Worm (Caenorhabditis elegans) whole organism, young adult: ENCODE data around the gene rpi-2.
A peak's percentile ranks its signal among the peaks of the same experiment; 100 is the strongest.

Source experiments
- B0035.1 ChIP-seq: sonication (generic microtip); optimal IDR thresholded peaks from 2 replicates; lab custom pipeline; 2016; ENCODE audit warnings: missing genetic modification characterization, mild to moderate bottlenecking, missing compliant biosample characterization, missing genotype, missing genetic modification reagents
- B0261.1 ChIP-seq: sonication (generic microtip); optimal IDR thresholded peaks from 2 replicates; lab custom pipeline; 2016; ENCODE audit warnings: mild to moderate bottlenecking, missing genetic modification characterization, moderate library complexity, missing compliant biosample characterization
- B0336.3 ChIP-seq: fragments of 200-800 bp; sonication (Bioruptor generic); IDR thresholded peaks from 2 replicates; pipeline ENCODE4 v1.3.6; 2022; ENCODE audit warnings: missing genetic modification characterization, missing compliant biosample characterization
- D2030.7 ChIP-seq: fragments of 200-800 bp; sonication (Bioruptor generic); IDR thresholded peaks from 2 replicates; pipeline ENCODE4 v1.3.6; 2022; ENCODE audit warnings: missing genetic modification reagents, missing genetic modification characterization, missing compliant biosample characterization
- F10E7.11 ChIP-seq: sonication (generic microtip); optimal IDR thresholded peaks from 2 replicates; lab custom pipeline; 2017; ENCODE audit warnings: mild to moderate bottlenecking, missing genetic modification characterization, moderate library complexity, missing compliant biosample characterization
- F37B4.10 ChIP-seq: fragments of 200-800 bp; sonication (Bioruptor generic); IDR thresholded peaks from 2 replicates; pipeline ENCODE4 v1.3.6; 2022; ENCODE audit warnings: missing genetic modification characterization, missing compliant biosample characterization
- F52B5.7 ChIP-seq: sonication (generic microtip); optimal IDR thresholded peaks from 2 replicates; lab custom pipeline; 2016; ENCODE audit warnings: mild to moderate bottlenecking, missing genetic modification characterization, missing compliant biosample characterization
- F55B11.4 ChIP-seq: sonication (generic microtip); optimal IDR thresholded peaks from 2 replicates; lab custom pipeline; 2016; ENCODE audit warnings: missing compliant biosample characterization, missing genetic modification characterization, borderline replicate concordance; ENCODE audit not compliant: insufficient read depth
- F57A8.1 ChIP-seq: fragments of 200-800 bp; sonication (Bioruptor generic); optimal IDR thresholded peaks from 2 replicates; lab custom pipeline; 2018; ENCODE audit warnings: mild to moderate bottlenecking, missing genetic modification characterization, moderate library complexity, missing compliant biosample characterization
- K11D2.4 ChIP-seq: fragments of 200-800 bp; sonication (Bioruptor generic); IDR thresholded peaks from 2 replicates; pipeline ENCODE4 v1.3.6; 2022; ENCODE audit warnings: missing genetic modification reagents, missing genetic modification characterization, missing compliant biosample characterization
- Y56A3A.18 ChIP-seq: fragments of 200-800 bp; sonication (Bioruptor generic); IDR thresholded peaks from 2 replicates; pipeline ENCODE4 v1.3.6; 2022; ENCODE audit warnings: missing genetic modification reagents, missing genetic modification characterization, missing compliant biosample characterization
- ZK185.1 ChIP-seq: sonication (generic microtip); optimal IDR thresholded peaks from 2 replicates; lab custom pipeline; 2016; ENCODE audit warnings: mild to moderate bottlenecking, missing genetic modification characterization, missing compliant biosample characterization; ENCODE audit not compliant: poor library complexity, severe bottlenecking
- ama-1 ChIP-seq, 3 experiments: fragments of 150-350 bp in 1 of 3; sonication (generic microtip) in 2 of 3; optimal IDR thresholded peaks; 2 replicates each; lab custom pipeline; 2014 to 2018; ENCODE audit warnings: missing biosample characterization in 2 of 3, missing genetic modification characterization in 2 of 3, missing genetic modification reagents in 2 of 3
- aptf-2 ChIP-seq: fragments of 200-800 bp; sonication (Bioruptor generic); conservative IDR thresholded peaks from 2 replicates; pipeline ENCODE4 v1.3.6; 2022; ENCODE audit warnings: missing genetic modification reagents, missing genetic modification characterization, missing compliant biosample characterization
- aptf-3 ChIP-seq: fragments of 200-800 bp; sonication (Bioruptor generic); IDR thresholded peaks from 2 replicates; pipeline ENCODE4 v1.3.6; 2022; ENCODE audit warnings: missing genetic modification characterization, missing compliant biosample characterization
- bed-2 ChIP-seq: fragments of 200-800 bp; sonication (Bioruptor generic); IDR thresholded peaks from 2 replicates; pipeline ENCODE4 v1.3.6; 2022; ENCODE audit warnings: missing genetic modification reagents, missing genetic modification characterization, missing compliant biosample characterization
- ccch-3 ChIP-seq: fragments of 200-800 bp; sonication (Bioruptor generic); optimal IDR thresholded peaks from 2 replicates; lab custom pipeline; 2018; ENCODE audit warnings: mild to moderate bottlenecking, missing genetic modification characterization, missing compliant biosample characterization
- cebp-1 ChIP-seq, 2 experiments: fragments of 200-800 bp in 1 of 2; sonication (Bioruptor generic) in 1 of 2; sonication (generic microtip) in 1 of 2; IDR thresholded peaks in 1 of 2; optimal IDR thresholded peaks in 1 of 2; 2 replicates each; pipeline versions ENCODE4 v1.3.6 to Lab custom; 2017 to 2022; ENCODE audit warnings: missing compliant biosample characterization in 2 of 2, missing genetic modification characterization in 2 of 2, mild to moderate bottlenecking in 1 of 2, missing genetic modification reagents in 1 of 2, moderate library complexity in 1 of 2
- egl-18 ChIP-seq: fragments of 200-800 bp; sonication (Bioruptor generic); IDR thresholded peaks from 2 replicates; pipeline ENCODE4 v1.3.6; 2022; ENCODE audit warnings: missing genetic modification reagents, missing genetic modification characterization, missing compliant biosample characterization
- egl-44 ChIP-seq: fragments of 200-800 bp; sonication (Bioruptor generic); IDR thresholded peaks from 2 replicates; pipeline ENCODE4 v1.3.6; 2022; ENCODE audit warnings: missing genetic modification reagents, missing genetic modification characterization, missing compliant biosample characterization
- egrh-3 ChIP-seq: fragments of 200-800 bp; sonication (Bioruptor generic); IDR thresholded peaks from 2 replicates; pipeline ENCODE4 v1.3.6; 2022; ENCODE audit warnings: missing genetic modification reagents, missing genetic modification characterization, missing compliant biosample characterization
- fkh-3 ChIP-seq: sonication (generic microtip); optimal IDR thresholded peaks from 2 replicates; lab custom pipeline; 2016; ENCODE audit warnings: mild to moderate bottlenecking, missing genetic modification characterization, missing compliant biosample characterization
- hsf-1 ChIP-seq: fragments of 200-800 bp; sonication (Bioruptor generic); IDR thresholded peaks from 2 replicates; pipeline ENCODE4 v1.3.6; 2022; ENCODE audit warnings: missing genetic modification reagents, missing genetic modification characterization, missing compliant biosample characterization
- let-526 ChIP-seq: fragments of 200-800 bp; sonication (Bioruptor generic); IDR thresholded peaks from 2 replicates; pipeline ENCODE4 v1.3.6; 2022; ENCODE audit warnings: missing genetic modification reagents, missing genetic modification characterization, missing compliant biosample characterization
- let-607 ChIP-seq, 2 experiments: fragments of 200-800 bp in 1 of 2; sonication (Bioruptor generic) in 1 of 2; sonication (generic microtip) in 1 of 2; optimal IDR thresholded peaks; 2 replicates each; lab custom pipeline; 2016 to 2018; ENCODE audit warnings: mild to moderate bottlenecking in 2 of 2, missing compliant biosample characterization in 2 of 2, missing genetic modification characterization in 2 of 2, moderate library complexity in 2 of 2, missing genotype in 1 of 2
- lsl-1 ChIP-seq: fragments of 200-800 bp; sonication (Bioruptor generic); optimal IDR thresholded peaks from 2 replicates; lab custom pipeline; 2018; ENCODE audit warnings: mild to moderate bottlenecking, missing genetic modification characterization, moderate library complexity, missing compliant biosample characterization
- madf-6 ChIP-seq: fragments of 200-800 bp; sonication (Bioruptor generic); IDR thresholded peaks from 2 replicates; pipeline ENCODE4 v1.3.6; 2022; ENCODE audit warnings: missing genetic modification reagents, missing genetic modification characterization, missing compliant biosample characterization
- mes-4 ChIP-seq: sonication (generic microtip); optimal IDR thresholded peaks from 2 replicates; lab custom pipeline; 2016; ENCODE audit warnings: missing genotype, missing genetic modification characterization, missing compliant biosample characterization
- nfya-1 ChIP-seq: sonication (generic microtip); optimal IDR thresholded peaks from 2 replicates; lab custom pipeline; 2017; ENCODE audit warnings: antibody characterized with exemption, missing compliant biosample characterization, missing genetic modification characterization, borderline replicate concordance; ENCODE audit not compliant: insufficient read depth
- nfya-2 ChIP-seq: fragments of 200-800 bp; sonication (Bioruptor generic); IDR thresholded peaks from 2 replicates; pipeline ENCODE4 v1.3.6; 2022; ENCODE audit warnings: missing genetic modification reagents, missing genetic modification characterization, missing compliant biosample characterization
- nhr-80 ChIP-seq: sonication (generic microtip); optimal IDR thresholded peaks from 2 replicates; lab custom pipeline; 2016; ENCODE audit warnings: missing genetic modification characterization, missing compliant biosample characterization
- pha-4 ChIP-seq: fragments of 150-350 bp; sonication (generic microtip); optimal IDR thresholded peaks from 2 replicates; lab custom pipeline; 2014; ENCODE audit warnings: missing biosample characterization, missing genetic modification reagents, missing genetic modification characterization
- rcor-1 ChIP-seq: fragments of 200-800 bp; sonication (Bioruptor generic); IDR thresholded peaks from 2 replicates; pipeline ENCODE4 v1.3.6; 2022; ENCODE audit warnings: missing genetic modification reagents, missing genetic modification characterization, missing compliant biosample characterization
- sdz-38 ChIP-seq: sonication (generic microtip); optimal IDR thresholded peaks from 2 replicates; lab custom pipeline; 2016; ENCODE audit warnings: missing genotype, missing genetic modification characterization, missing compliant biosample characterization
- snpc-4 ChIP-seq, 5 experiments: fragments of 150-350 bp in 1 of 5; sonication (generic microtip) in 4 of 5; optimal IDR thresholded peaks; 2 replicates each; lab custom pipeline; 2014 to 2018; ENCODE audit warnings: missing genetic modification characterization in 5 of 5, missing biosample characterization in 3 of 5, antibody characterized with exemption in 2 of 5, mild to moderate bottlenecking in 2 of 5, missing compliant biosample characterization in 2 of 5, missing genotype in 2 of 5, moderate library complexity in 2 of 5, missing genetic modification reagents in 1 of 5
- tlf-1 ChIP-seq: fragments of 200-800 bp; sonication (Bioruptor generic); optimal IDR thresholded peaks from 2 replicates; lab custom pipeline; 2018; ENCODE audit warnings: mild to moderate bottlenecking, missing genetic modification characterization, missing compliant biosample characterization
- unc-62 ChIP-seq: fragments of 150-350 bp; optimal IDR thresholded peaks from 2 replicates; lab custom pipeline; 2014; ENCODE audit warnings: missing biosample characterization, missing genetic modification reagents, missing genetic modification characterization
- xnd-1 ChIP-seq: sonication (generic microtip); optimal IDR thresholded peaks from 2 replicates; lab custom pipeline; 2016; ENCODE audit warnings: missing genotype, missing genetic modification reagents, missing genetic modification characterization, missing compliant biosample characterization
- zfh-2 ChIP-seq: fragments of 200-800 bp; sonication (Bioruptor generic); conservative IDR thresholded peaks from 2 replicates; pipeline ENCODE4 v1.3.6; 2022; ENCODE audit warnings: missing genetic modification reagents, missing genetic modification characterization, missing compliant biosample characterization

Gene rpi-2

DNA sequence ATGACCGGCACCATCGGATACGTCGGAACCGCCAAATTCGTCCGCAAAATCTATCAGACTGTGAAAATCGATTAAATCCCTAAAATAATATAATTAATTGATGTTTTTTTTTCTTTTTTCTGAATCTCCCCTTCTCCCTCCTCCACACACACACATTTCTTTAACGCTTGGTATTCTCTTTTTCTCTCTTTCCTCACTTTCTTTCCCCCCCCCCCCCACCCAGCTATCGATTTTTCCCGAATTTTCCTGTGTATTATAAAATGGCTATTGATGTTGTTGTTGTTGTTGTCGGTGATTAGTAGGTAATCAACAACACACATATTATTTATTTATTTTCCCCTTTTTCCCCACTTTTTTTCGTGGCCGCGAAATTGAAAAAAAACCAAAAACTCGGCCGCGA, 40.2 kb downstream of the rpi-2 start:
- TF ChIP-seq madf-6 (peak; percentile 40; the same call in 1 of the 2 replicates), K11D2.4 (GFP tag; lab: Robert Waterston, UW) (0 out of 2 replicates have a peak, but pooled peaks have one; percentile 27), F10E7.11 (tag; lab: Kevin White, UChicago) (no peak), egrh-3 (GFP tag; lab: Robert Waterston, UW) (peak; percentile 38; the same call in 1 of the 2 replicates), rcor-1 (no peak), cebp-1 (GFP tag; IDR thresholded peaks at IDR 0.05; lab: Robert Waterston, UW) (no peak), cebp-1 (tag; optimal IDR thresholded peaks at IDR 0.05; lab: Kevin White, UChicago) (peak; percentile 28)

- TF ChIP-seq zfh-2 (GFP tag; lab: Robert Waterston, UW) (peak; percentile 71), nfya-1 (tag; lab: Kevin White, UChicago) (no peak)
Measured at ce11 chrIV:1752480-1752879, 41.4 kb downstream of the rpi-2 start.

- TF ChIP-seq nhr-80 (no peak), F55B11.4 (tag; lab: Kevin White, UChicago) (no peak), aptf-3 (GFP tag; lab: Robert Waterston, UW) (no peak), bed-2 (GFP tag; lab: Robert Waterston, UW) (no peak), F37B4.10 (GFP tag; lab: Robert Waterston, UW) (no peak), ccch-3 (no peak), F52B5.7 (tag; lab: Kevin White, UChicago) (no peak), snpc-4 (GFP tag; optimal IDR thresholded peaks at IDR 0.05; lab: Kevin White, UChicago) (no peak), snpc-4 (tag; optimal IDR thresholded peaks at IDR 0.05; lab: Kevin White, UChicago) (no peak), tlf-1 (GFP tag; lab: Kevin White, UChicago) (no peak), pha-4 (tag; lab: Kevin White, UChicago) (no peak), B0261.1 (tag; lab: Kevin White, UChicago) (no peak), let-607 (tag; optimal IDR thresholded peaks at IDR 0.05; lab: Kevin White, UChicago) (no peak), aptf-2 (GFP tag; lab: Robert Waterston, UW) (no peak), nfya-1 (tag; lab: Kevin White, UChicago) (no peak), Y56A3A.18 (GFP tag; lab: Robert Waterston, UW) (no peak), let-526 (GFP tag; lab: Robert Waterston, UW) (no peak), unc-62 (no peak)
Measured at ce11 chrIV:1753481-1753880, 42.4 kb downstream of the rpi-2 start, which contains the start of gene Y41D4A.3. TSS of gene Y41D4A.3 (plus strand) at chrIV:1753781.

- TF ChIP-seq egl-18 (GFP tag; lab: Robert Waterston, UW) (no peak), ama-1 (optimal IDR thresholded peaks at IDR 0.05; lab: Kevin White, UChicago) (no peak), ama-1 (GFP tag; optimal IDR thresholded peaks at IDR 0.05; lab: Kevin White, UChicago) (no peak), hsf-1 (GFP tag; lab: Robert Waterston, UW) (no peak), mes-4 (no peak), ZK185.1 (tag; lab: Kevin White, UChicago) (no peak), F57A8.1 (GFP tag; lab: Kevin White, UChicago) (no peak), xnd-1 (tag; lab: Kevin White, UChicago) (no peak), B0035.1 (tag; lab: Kevin White, UChicago) (no peak), sdz-38 (tag; lab: Kevin White, UChicago) (no peak), let-607 (tag; optimal IDR thresholded peaks at IDR 0.05; lab: Kevin White, UChicago) (no peak), D2030.7 (no peak), B0336.3 (GFP tag; lab: Robert Waterston, UW) (no peak), egl-44 (GFP tag; lab: Robert Waterston, UW) (no peak), F55B11.4 (tag; lab: Kevin White, UChicago) (no peak), fkh-3 (tag; lab: Kevin White, UChicago) (no peak), zfh-2 (GFP tag; lab: Robert Waterston, UW) (no peak), nfya-2 (no peak), lsl-1 (GFP tag; lab: Kevin White, UChicago) (no peak)
Measured at ce11 chrIV:1758595-1758994, 47.5 kb downstream of the rpi-2 start.
